Fruit fly (Drosophila melanogaster) whole organism, embryonic: ENCODE results near the gene CG3347.

Source experiments
- Asciz ChIP-seq: fragments of 200-800 bp; sonication (Bioruptor generic); optimal IDR thresholded peaks from 2 replicates; lab custom pipeline; 2017; ENCODE audit warnings: missing biosample characterization, mild to moderate bottlenecking, missing genetic modification characterization, missing genetic modification reagents
- CG10543 ChIP-seq: fragments of 200-800 bp; sonication (Bioruptor generic); optimal IDR thresholded peaks from 3 replicates; lab custom pipeline; 2017; ENCODE audit warnings: missing biosample characterization, mild to moderate bottlenecking, missing genetic modification characterization, moderate library complexity
- CG11696 ChIP-seq: fragments of 200-800 bp; sonication (Bioruptor generic); IDR thresholded peaks from 2 replicates; pipeline ENCODE4 v1.3.6; 2022; ENCODE audit warnings: missing biosample characterization, missing genetic modification characterization
- CG12104 ChIP-seq: fragments of 200-800 bp; sonication (Bioruptor generic); optimal IDR thresholded peaks from 3 replicates; lab custom pipeline; 2016; ENCODE audit warnings: missing biosample characterization, missing genetic modification characterization
- CG15011 ChIP-seq: fragments of 200-800 bp; sonication (Bioruptor generic); optimal IDR thresholded peaks from 3 replicates; lab custom pipeline; 2018; ENCODE audit warnings: missing biosample characterization, mild to moderate bottlenecking, missing genetic modification characterization
- CG16813 ChIP-seq: fragments of 200-800 bp; sonication (Bioruptor generic); IDR thresholded peaks from 3 replicates; pipeline ENCODE4 v1.3.6; 2022; ENCODE audit warnings: missing biosample characterization, missing genetic modification characterization; ENCODE audit not compliant: partially characterized antibody
- CG17912 ChIP-seq: fragments of 200-800 bp; sonication (Bioruptor generic); optimal IDR thresholded peaks from 2 replicates; lab custom pipeline; 2018; ENCODE audit warnings: missing biosample characterization, mild to moderate bottlenecking, missing genetic modification characterization
- CG30403 ChIP-seq: fragments of 200-800 bp; sonication (Bioruptor generic); optimal IDR thresholded peaks from 3 replicates; lab custom pipeline; 2016; ENCODE audit warnings: missing biosample characterization, missing genetic modification characterization
- CG31441 ChIP-seq: fragments of 200-800 bp; sonication (Bioruptor generic); IDR thresholded peaks from 2 replicates; pipeline ENCODE4 v1.3.6; 2022; ENCODE audit warnings: missing biosample characterization, missing genetic modification characterization
- CG32767 ChIP-seq: fragments of 200-800 bp; sonication (Bioruptor generic); IDR thresholded peaks from 2 replicates; pipeline ENCODE4 v1.3.6; 2022; ENCODE audit warnings: missing biosample characterization, missing genetic modification characterization
- CG4617 ChIP-seq: fragments of 200-800 bp; sonication (Bioruptor generic); optimal IDR thresholded peaks from 3 replicates; lab custom pipeline; 2016; ENCODE audit warnings: missing biosample characterization, missing genetic modification characterization, borderline replicate concordance
- CG8290 ChIP-seq, 3 experiments: fragments of 200-800 bp; sonication (Bioruptor generic); optimal IDR thresholded peaks; 2 replicates each; lab custom pipeline; 2016 to 2019; ENCODE audit warnings: missing biosample characterization in 3 of 3, missing genetic modification characterization in 3 of 3, mild to moderate bottlenecking in 2 of 3, moderate library complexity in 1 of 3
- CG8478 ChIP-seq: fragments of >200 bp; optimal IDR thresholded peaks from 2 replicates; lab custom pipeline; 2018
- CG9876 ChIP-seq: fragments of 200-800 bp; sonication (Bioruptor generic); optimal IDR thresholded peaks from 2 replicates; lab custom pipeline; 2016; ENCODE audit warnings: missing biosample characterization, missing genetic modification characterization
- CHES-1-like ChIP-seq: fragments of 200-800 bp; sonication (Bioruptor generic); optimal IDR thresholded peaks from 2 replicates; lab custom pipeline; 2016; ENCODE audit warnings: missing biosample characterization, missing genetic modification characterization
- Doc2 ChIP-seq: fragments of 200-800 bp; sonication (Bioruptor generic); IDR thresholded peaks from 2 replicates; pipeline ENCODE4 v1.3.6; 2022; ENCODE audit warnings: missing biosample characterization, missing genetic modification characterization
- GATAe ChIP-seq: fragments of 200-800 bp; sonication (Bioruptor generic); conservative IDR thresholded peaks from 2 replicates; pipeline ENCODE4 v1.3.6; 2022; ENCODE audit warnings: missing biosample characterization, missing genetic modification characterization
- HLH54F ChIP-seq: fragments of 200-800 bp; sonication (Bioruptor generic); optimal IDR thresholded peaks from 3 replicates; lab custom pipeline; 2016; ENCODE audit warnings: missing biosample characterization, missing genetic modification characterization
- Hey ChIP-seq: fragments of 200-800 bp; sonication (Bioruptor generic); optimal IDR thresholded peaks from 3 replicates; lab custom pipeline; 2018; ENCODE audit warnings: missing biosample characterization, mild to moderate bottlenecking, missing genetic modification characterization
- Hr3 ChIP-seq: fragments of 200-800 bp; sonication (Bioruptor generic); optimal IDR thresholded peaks from 3 replicates; lab custom pipeline; 2016; ENCODE audit warnings: missing biosample characterization, missing genetic modification characterization
- Lpt ChIP-seq: fragments of >200 bp; optimal IDR thresholded peaks from 2 replicates; lab custom pipeline; 2018; ENCODE audit warnings: missing biosample characterization, missing genetic modification characterization
- Meics ChIP-seq: fragments of 200-800 bp; sonication (Bioruptor generic); optimal IDR thresholded peaks from 2 replicates; lab custom pipeline; 2017; ENCODE audit warnings: missing biosample characterization, mild to moderate bottlenecking, missing genetic modification characterization
- Mrtf ChIP-seq: fragments of 200-800 bp; sonication (Bioruptor generic); IDR thresholded peaks from 3 replicates; pipeline ENCODE4 v1.3.6; 2022; ENCODE audit warnings: missing biosample characterization, missing genetic modification characterization
- NfI ChIP-seq: fragments of 200-800 bp; sonication (Bioruptor generic); optimal IDR thresholded peaks from 3 replicates; lab custom pipeline; 2018; ENCODE audit warnings: missing biosample characterization, mild to moderate bottlenecking, missing genetic modification characterization, moderate library complexity
- Scr ChIP-seq: fragments of 200-800 bp; sonication (Bioruptor generic); IDR thresholded peaks from 2 replicates; pipeline ENCODE4 v1.3.6; 2022; ENCODE audit warnings: missing biosample characterization, missing genetic modification characterization; ENCODE audit not compliant: partially characterized antibody
- Trl ChIP-seq, 3 experiments: fragments of >200 bp in 2 of 3; fragments of 200-800 bp in 1 of 3; sonication (Bioruptor generic) in 1 of 3; optimal IDR thresholded peaks; 2 replicates in 1 of 3; 3 replicates in 2 of 3; lab custom pipeline; 2016 to 2017; ENCODE audit warnings: missing biosample characterization in 1 of 3, missing genetic modification characterization in 1 of 3
- bbx ChIP-seq: fragments of 200-800 bp; sonication (Bioruptor generic); IDR thresholded peaks from 2 replicates; pipeline ENCODE4 v1.3.6; 2022; ENCODE audit warnings: missing biosample characterization, missing genetic modification characterization; ENCODE audit not compliant: partially characterized antibody
- bigmax ChIP-seq: fragments of 200-800 bp; sonication (Bioruptor generic); optimal IDR thresholded peaks from 2 replicates; lab custom pipeline; 2018; ENCODE audit warnings: missing biosample characterization, mild to moderate bottlenecking, missing genetic modification characterization
- chinmo ChIP-seq: fragments of 200-800 bp; sonication (Bioruptor generic); IDR thresholded peaks from 4 replicates; pipeline ENCODE4 v1.3.6; 2022; ENCODE audit warnings: missing biosample characterization, missing genetic modification characterization; ENCODE audit not compliant: partially characterized antibody
- crc ChIP-seq: fragments of 200-800 bp; sonication (Bioruptor generic); optimal IDR thresholded peaks from 2 replicates; lab custom pipeline; 2016; ENCODE audit warnings: missing biosample characterization, missing genetic modification characterization
- crol ChIP-seq: fragments of 200-800 bp; sonication (Bioruptor generic); IDR thresholded peaks from 2 replicates; pipeline ENCODE4 v1.3.6; 2022; ENCODE audit warnings: missing biosample characterization, missing genetic modification characterization
- dan ChIP-seq: fragments of 200-800 bp; sonication (Bioruptor generic); IDR thresholded peaks from 2 replicates; pipeline ENCODE4 v1.3.6; 2022; ENCODE audit warnings: missing biosample characterization, missing genetic modification characterization
- ems ChIP-seq: fragments of 200-800 bp; sonication (Bioruptor generic); optimal IDR thresholded peaks from 3 replicates; lab custom pipeline; 2016; ENCODE audit warnings: missing biosample characterization, missing genetic modification characterization
- eve ChIP-seq, 2 experiments: fragments of >200 bp; optimal IDR thresholded peaks; 2 replicates each; lab custom pipeline; 2017; ENCODE audit warnings: missing biosample characterization in 2 of 2, missing genetic modification characterization in 2 of 2
- grn ChIP-seq: fragments of 200-800 bp; sonication (Bioruptor generic); optimal IDR thresholded peaks from 3 replicates; lab custom pipeline; 2017; ENCODE audit warnings: missing biosample characterization, missing genetic modification characterization
- ham ChIP-seq: fragments of 200-800 bp; sonication (Bioruptor generic); IDR thresholded peaks from 2 replicates; pipeline ENCODE4 v1.3.6; 2022; ENCODE audit warnings: missing biosample characterization, missing genetic modification characterization
- mirr ChIP-seq: fragments of 200-800 bp; sonication (Bioruptor generic); optimal IDR thresholded peaks from 3 replicates; lab custom pipeline; 2018; ENCODE audit warnings: missing biosample characterization, mild to moderate bottlenecking, missing genetic modification characterization
- psq ChIP-seq: fragments of 200-800 bp; sonication (Bioruptor generic); optimal IDR thresholded peaks from 2 replicates; lab custom pipeline; 2017; ENCODE audit warnings: missing biosample characterization, missing genetic modification characterization
- ranshi ChIP-seq: fragments of 200-800 bp; sonication (Bioruptor generic); IDR thresholded peaks from 2 replicates; pipeline ENCODE4 v1.3.6; 2022; ENCODE audit warnings: missing biosample characterization, missing genetic modification characterization
- row ChIP-seq: fragments of 200-800 bp; sonication (Bioruptor generic); IDR thresholded peaks from 3 replicates; pipeline ENCODE4 v1.3.6; 2022; ENCODE audit warnings: missing biosample characterization, missing genetic modification characterization
- salm ChIP-seq: fragments of 200-800 bp; sonication (Bioruptor generic); optimal IDR thresholded peaks from 2 replicates; lab custom pipeline; 2018; ENCODE audit warnings: missing biosample characterization, mild to moderate bottlenecking, missing genetic modification characterization
- vvl ChIP-seq: fragments of 200-800 bp; sonication (Bioruptor generic); IDR thresholded peaks from 2 replicates; pipeline ENCODE4 v1.3.6; 2022; ENCODE audit warnings: missing biosample characterization, missing genetic modification characterization
- zen2 ChIP-seq: fragments of 200-800 bp; sonication (Bioruptor generic); IDR thresholded peaks from 3 replicates; pipeline ENCODE4 v1.3.6; 2022; ENCODE audit warnings: missing biosample characterization, missing genetic modification characterization; ENCODE audit not compliant: partially characterized antibody
- zfh2 ChIP-seq: fragments of 200-800 bp; sonication (Bioruptor generic); optimal IDR thresholded peaks from 2 replicates; lab custom pipeline; 2016; ENCODE audit warnings: missing biosample characterization, missing genetic modification characterization

The CG3347 gene

DNA sequence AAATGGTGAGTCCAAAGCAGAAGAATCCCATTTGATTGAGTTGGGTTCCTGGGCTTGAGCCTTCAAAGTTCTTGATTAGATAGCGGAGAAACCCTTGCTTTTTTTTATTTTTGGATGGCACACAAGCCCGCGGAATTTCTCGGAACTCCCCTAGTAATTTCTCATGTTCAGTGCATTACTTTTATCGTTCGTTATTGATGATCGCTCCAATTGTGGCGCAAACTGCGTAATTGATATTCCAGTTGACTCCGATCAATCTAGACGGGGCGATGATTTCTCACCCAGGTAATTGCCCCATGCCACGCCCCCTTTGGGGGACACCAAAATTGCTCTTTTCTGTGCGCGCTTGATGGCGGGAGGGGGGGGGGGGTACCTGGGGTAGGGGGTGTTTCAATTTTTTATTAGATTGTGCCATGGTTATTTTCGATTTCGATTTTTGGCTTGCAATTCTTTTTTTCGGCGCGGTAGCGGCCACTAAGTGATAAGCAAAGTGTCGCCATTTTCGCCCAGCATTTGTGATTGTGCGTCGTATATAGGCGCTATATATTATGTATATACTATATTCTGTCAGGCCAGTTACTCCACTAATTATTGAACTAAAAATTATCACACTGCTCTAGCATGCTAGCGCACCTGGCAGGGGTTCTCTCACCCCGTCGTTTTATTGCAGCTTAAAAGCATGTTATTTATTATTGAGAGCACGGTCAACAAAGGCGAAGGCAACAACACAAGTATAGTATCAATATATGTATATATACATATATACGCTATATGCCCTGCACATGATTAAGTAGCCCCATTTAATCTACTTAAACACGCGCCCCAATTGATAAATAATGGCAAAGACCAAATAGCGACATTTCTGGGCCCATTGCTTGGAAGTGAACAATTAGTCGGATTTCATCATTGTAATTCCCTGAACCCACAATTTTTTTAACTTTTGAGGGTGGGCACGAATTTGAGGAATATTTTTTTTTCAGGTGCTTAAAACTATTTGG lies 35.9 kb downstream of the CG3347 start (continued):
- peak; percentile 75 for TF ChIP-seq crol
- no peak for TF ChIP-seq row
- peak; percentile 20; the same call in 1 of the 2 replicates for TF ChIP-seq CG11696 (GFP tag; lab: Robert Waterston, UW)
- no peak for TF ChIP-seq Meics (GFP tag; lab: Kevin White, UChicago)

DNA sequence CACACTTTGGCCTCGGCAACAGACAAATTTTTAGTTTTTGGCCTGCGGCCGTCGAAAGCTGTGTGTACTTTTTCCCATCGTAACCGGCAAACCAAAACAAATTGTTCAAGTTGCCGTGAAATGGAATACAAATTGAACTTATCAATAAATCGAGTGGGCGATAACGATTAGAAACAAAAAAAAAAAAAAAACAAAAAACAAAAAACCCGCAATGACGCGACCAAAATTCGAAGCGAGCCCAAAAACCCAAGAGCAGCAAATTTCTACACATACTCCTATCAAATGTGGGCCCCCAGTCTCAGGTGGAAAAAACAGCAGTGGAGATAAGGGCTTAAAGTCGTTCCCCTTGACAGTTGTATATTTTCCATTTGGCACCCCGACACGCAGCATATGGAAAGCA lies 38.0 kb downstream of the CG3347 start:
- peak; percentile 50 for TF ChIP-seq grn
- TF ChIP-seq Hey: peak; percentile 79
- no peak for TF ChIP-seq Hr3 (GFP tag; lab: Kevin White, UChicago)
- no peak for TF ChIP-seq dan
- no peak for TF ChIP-seq crc (GFP tag; lab: Kevin White, UChicago)
- TF ChIP-seq bigmax (GFP tag; lab: Kevin White, UChicago): no peak
- no peak for TF ChIP-seq crol
- TF ChIP-seq GATAe (GFP tag; lab: Robert Waterston, UW): peak; percentile 72
- TF ChIP-seq salm (tag; lab: Kevin White, UChicago): no peak
- no peak for TF ChIP-seq Lpt
- no peak for TF ChIP-seq ham (GFP tag; lab: Robert Waterston, UW)
- TF ChIP-seq CG10543 (GFP tag; lab: Kevin White, UChicago): no peak
- no peak for TF ChIP-seq CG8290 (GFP tag; optimal IDR thresholded peaks at IDR 0.05; lab: Kevin White, UChicago)
- no peak for TF ChIP-seq CG8290 (tag; optimal IDR thresholded peaks at IDR 0.05; lab: Kevin White, UChicago)
- TF ChIP-seq CG32767 (GFP tag; lab: Robert Waterston, UW): no peak
- TF ChIP-seq CHES-1-like (GFP tag; lab: Kevin White, UChicago): no peak
- TF ChIP-seq Mrtf (GFP tag; lab: Robert Waterston, UW): no peak
- TF ChIP-seq, all 482 proteins: peak for 3

DNA sequence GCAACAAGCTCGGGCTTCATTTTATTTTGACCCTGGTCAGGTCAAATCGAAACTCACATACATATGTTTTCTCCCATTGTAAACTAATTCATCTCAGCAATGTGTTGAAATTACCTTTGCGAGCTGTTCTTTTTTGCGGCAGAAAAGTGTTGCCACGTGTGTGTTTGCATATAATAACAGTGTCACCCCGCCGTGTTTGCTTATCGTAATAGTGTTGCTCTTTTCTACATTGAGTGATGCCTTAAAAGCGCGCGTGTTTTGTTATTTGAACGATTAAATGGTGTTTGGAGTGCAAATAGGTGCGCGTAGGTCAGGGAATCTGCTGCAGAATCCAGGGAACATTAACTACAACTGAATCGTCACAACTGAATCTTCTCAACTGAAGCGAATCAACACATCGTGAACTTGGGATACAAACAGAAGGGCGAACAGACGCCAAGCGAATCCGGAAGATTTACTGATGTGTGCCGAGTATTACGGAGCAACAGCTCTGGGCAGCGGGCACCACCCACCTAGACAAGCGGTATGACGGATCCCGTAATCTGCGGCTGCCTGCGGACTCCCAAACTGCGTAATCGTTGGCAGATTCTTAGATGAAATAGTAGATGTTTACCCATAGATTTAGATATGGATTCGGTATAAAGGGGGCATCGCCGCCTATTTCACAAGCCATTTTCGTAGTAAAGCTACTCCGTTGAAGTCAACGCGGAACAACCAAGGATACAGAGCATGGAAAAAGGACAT lies 39.5 kb downstream of the CG3347 start, which contains the start of gene CG15406:
Gene CG15406, plus strand, starts transcription at position 694 of the 744 bp plus-strand sequence.
- TF ChIP-seq CG16813: peak; percentile 51; the same call in 2 of the 3 replicates
- TF ChIP-seq NfI (GFP tag; lab: Kevin White, UChicago): no peak
- TF ChIP-seq Asciz: no peak
- no peak for TF ChIP-seq vvl
- TF ChIP-seq mirr (GFP tag; lab: Kevin White, UChicago): no peak
- 0 out of 2 replicates have a peak, but pooled peaks have one; percentile 30 for TF ChIP-seq Scr (GFP tag; lab: Robert Waterston, UW)
- no peak for TF ChIP-seq CG17912 (GFP tag; lab: Kevin White, UChicago)
- TF ChIP-seq chinmo: 0 out of 4 replicates have a peak, but pooled peaks have one; percentile 28
- TF ChIP-seq HLH54F (GFP tag; lab: Kevin White, UChicago): no peak
- no peak for TF ChIP-seq ems (GFP tag; lab: Kevin White, UChicago)
- no peak for TF ChIP-seq Doc2
- TF ChIP-seq CG9876 (GFP tag; lab: Kevin White, UChicago): no peak
- TF ChIP-seq CG8478 (lab: Kevin White, UChicago): no peak
- no peak for TF ChIP-seq zfh2 (GFP tag; lab: Kevin White, UChicago)
- no peak for TF ChIP-seq CG12104 (GFP tag; lab: Kevin White, UChicago)
- no peak for TF ChIP-seq CG30403 (GFP tag; lab: Kevin White, UChicago)
- no peak for TF ChIP-seq CG15011
- TF ChIP-seq CG4617 (GFP tag; lab: Kevin White, UChicago): no peak
- TF ChIP-seq psq (GFP tag; lab: Kevin White, UChicago): no peak
- peak; percentile 65; the same call in 1 of the 2 replicates for TF ChIP-seq bbx (GFP tag; lab: Robert Waterston, UW)
- no peak for TF ChIP-seq ranshi (GFP tag; lab: Robert Waterston, UW)
- peak; percentile 37; the same call in 1 of the 3 replicates for TF ChIP-seq zen2 (GFP tag; lab: Robert Waterston, UW)
- no peak for TF ChIP-seq eve (GFP tag; optimal IDR thresholded peaks at IDR 0.05; lab: Kevin White, UChicago)
- no peak for TF ChIP-seq CG31441 (GFP tag; lab: Robert Waterston, UW)
- TF ChIP-seq Trl (optimal IDR thresholded peaks at IDR 0.05; lab: Kevin White, UChicago): no peak
- TF ChIP-seq Trl (GFP tag; optimal IDR thresholded peaks at IDR 0.05; lab: Kevin White, UChicago): no peak
